Fruit fly (Drosophila melanogaster) whole organism, embryonic: Measurements from ENCODE around the gene Vps26.

ENCODE experiments used
- CG10267 ChIP-seq: fragments of 200-800 bp; sonication (Bioruptor generic); optimal IDR thresholded peaks from 2 replicates; lab custom pipeline; 2018; ENCODE audit warnings: missing biosample characterization, mild to moderate bottlenecking, missing genetic modification characterization, moderate library complexity
- CG10321 ChIP-seq: fragments of 200-800 bp; sonication (Bioruptor generic); IDR thresholded peaks from 2 replicates; pipeline ENCODE4 v1.3.6; 2022; ENCODE audit warnings: missing biosample characterization, missing genetic modification characterization
- CG13287 ChIP-seq: fragments of 200-800 bp; sonication (Bioruptor generic); IDR thresholded peaks from 2 replicates; pipeline ENCODE4 v1.3.6; 2022; ENCODE audit warnings: missing biosample characterization, missing genetic modification characterization; ENCODE audit not compliant: partially characterized antibody
- CG14050 ChIP-seq: fragments of 200-800 bp; sonication (Bioruptor generic); IDR thresholded peaks from 3 replicates; pipeline ENCODE4 v1.3.6; 2022; ENCODE audit warnings: missing biosample characterization, missing genetic modification characterization
- CG17328 ChIP-seq: fragments of 200-800 bp; sonication (Bioruptor generic); IDR thresholded peaks from 2 replicates; pipeline ENCODE4 v1.3.6; 2022; ENCODE audit warnings: missing biosample characterization, missing genetic modification characterization
- CG17568 ChIP-seq: fragments of 200-800 bp; sonication (Bioruptor generic); optimal IDR thresholded peaks from 2 replicates; lab custom pipeline; 2018; ENCODE audit warnings: missing biosample characterization, mild to moderate bottlenecking, missing genetic modification characterization, moderate library complexity
- CG2116 ChIP-seq: fragments of 200-800 bp; sonication (Bioruptor generic); optimal IDR thresholded peaks from 3 replicates; lab custom pipeline; 2018; ENCODE audit warnings: missing biosample characterization, mild to moderate bottlenecking, missing genetic modification characterization
- CG2120 ChIP-seq: fragments of 200-800 bp; sonication (Bioruptor generic); optimal IDR thresholded peaks from 3 replicates; lab custom pipeline; 2016; ENCODE audit warnings: missing biosample characterization, missing genetic modification characterization
- CG30431 ChIP-seq: fragments of 200-800 bp; sonication (Bioruptor generic); optimal IDR thresholded peaks from 2 replicates; lab custom pipeline; 2017; ENCODE audit warnings: missing biosample characterization, missing genetic modification characterization
- CG3407 ChIP-seq: fragments of 200-800 bp; sonication (Bioruptor generic); optimal IDR thresholded peaks from 2 replicates; lab custom pipeline; 2018; ENCODE audit warnings: missing biosample characterization, mild to moderate bottlenecking, missing genetic modification characterization
- CG34224 ChIP-seq: fragments of 200-800 bp; sonication (Bioruptor generic); IDR thresholded peaks from 3 replicates; pipeline ENCODE4 v1.3.6; 2022; ENCODE audit warnings: missing biosample characterization, missing genetic modification characterization; ENCODE audit not compliant: partially characterized antibody
- CG8281 ChIP-seq: fragments of 200-800 bp; sonication (Bioruptor generic); optimal IDR thresholded peaks from 2 replicates; lab custom pipeline; 2018; ENCODE audit warnings: missing biosample characterization, mild to moderate bottlenecking, missing genetic modification characterization, moderate library complexity
- CG9437 ChIP-seq: fragments of 200-800 bp; sonication (Bioruptor generic); optimal IDR thresholded peaks from 2 replicates; lab custom pipeline; 2018; ENCODE audit warnings: missing biosample characterization, mild to moderate bottlenecking, missing genetic modification characterization
- D ChIP-seq, 2 experiments: fragments of 200-800 bp in 1 of 2; fragments of >200 bp in 1 of 2; sonication (Bioruptor generic) in 1 of 2; optimal IDR thresholded peaks; 2 replicates in 1 of 2; 3 replicates in 1 of 2; lab custom pipeline; 2017; ENCODE audit warnings: mild to moderate bottlenecking in 1 of 2, missing biosample characterization in 1 of 2, missing genetic modification characterization in 1 of 2, missing genetic modification reagents in 1 of 2
- Dp ChIP-seq: fragments of 200-800 bp; sonication (Bioruptor generic); optimal IDR thresholded peaks from 2 replicates; lab custom pipeline; 2018; ENCODE audit warnings: missing biosample characterization, mild to moderate bottlenecking, missing genetic modification characterization, moderate library complexity
- Dref ChIP-seq: fragments of 200-800 bp; sonication (Bioruptor generic); IDR thresholded peaks from 2 replicates; pipeline ENCODE4 v1.3.6; 2022; ENCODE audit warnings: missing biosample characterization, missing genetic modification characterization
- Hr39 ChIP-seq: fragments of >200 bp; optimal IDR thresholded peaks from 2 replicates; lab custom pipeline; 2017
- Lpt ChIP-seq: fragments of >200 bp; optimal IDR thresholded peaks from 2 replicates; lab custom pipeline; 2018; ENCODE audit warnings: missing biosample characterization, missing genetic modification characterization
- MBD-R2 ChIP-seq: fragments of 200-800 bp; sonication (Bioruptor generic); IDR thresholded peaks from 2 replicates; pipeline ENCODE4 v1.3.6; 2022; ENCODE audit warnings: missing biosample characterization, missing genetic modification characterization
- MESR4 ChIP-seq: fragments of 200-800 bp; sonication (Bioruptor generic); optimal IDR thresholded peaks from 2 replicates; lab custom pipeline; 2018; ENCODE audit warnings: missing biosample characterization, mild to moderate bottlenecking, missing genetic modification characterization, moderate library complexity
- Med ChIP-seq: fragments of 200-800 bp; sonication (Bioruptor generic); peaks from one replicate; lab custom pipeline; 2016; ENCODE audit warnings: missing biosample characterization, missing genetic modification characterization, mild to moderate bottlenecking, inconsistent platforms, moderate library complexity
- Meics ChIP-seq: fragments of 200-800 bp; sonication (Bioruptor generic); optimal IDR thresholded peaks from 2 replicates; lab custom pipeline; 2017; ENCODE audit warnings: missing biosample characterization, mild to moderate bottlenecking, missing genetic modification characterization
- Myb ChIP-seq: fragments of 200-800 bp; sonication (Bioruptor generic); optimal IDR thresholded peaks from 2 replicates; lab custom pipeline; 2016; ENCODE audit warnings: missing biosample characterization, missing genetic modification characterization
- Pdp1 ChIP-seq, 2 experiments: fragments of 200-800 bp; sonication (Bioruptor generic); optimal IDR thresholded peaks; 3 replicates each; lab custom pipeline; 2016; ENCODE audit warnings: missing biosample characterization in 2 of 2, missing genetic modification characterization in 2 of 2, mild to moderate bottlenecking in 1 of 2, moderate library complexity in 1 of 2
- Six4 ChIP-seq: fragments of 200-800 bp; sonication (Bioruptor generic); optimal IDR thresholded peaks from 2 replicates; lab custom pipeline; 2016; ENCODE audit warnings: missing biosample characterization, missing genetic modification characterization
- Sry-β ChIP-seq: fragments of 200-800 bp; sonication (Bioruptor generic); optimal IDR thresholded peaks from 2 replicates; lab custom pipeline; 2018; ENCODE audit warnings: missing biosample characterization, mild to moderate bottlenecking, missing genetic modification characterization, moderate library complexity
- Sry-δ ChIP-seq: fragments of 200-800 bp; sonication (Bioruptor generic); optimal IDR thresholded peaks from 2 replicates; lab custom pipeline; 2016; ENCODE audit warnings: missing biosample characterization, missing genetic modification characterization
- ash1 ChIP-seq: fragments of 200-800 bp; sonication (Bioruptor generic); optimal IDR thresholded peaks from 2 replicates; lab custom pipeline; 2018; ENCODE audit warnings: missing biosample characterization, mild to moderate bottlenecking, missing genetic modification characterization
- bigmax ChIP-seq: fragments of 200-800 bp; sonication (Bioruptor generic); optimal IDR thresholded peaks from 2 replicates; lab custom pipeline; 2018; ENCODE audit warnings: missing biosample characterization, mild to moderate bottlenecking, missing genetic modification characterization
- cas ChIP-seq: fragments of 200-800 bp; sonication (Bioruptor generic); IDR thresholded peaks from 2 replicates; pipeline ENCODE4 v1.3.6; 2022; ENCODE audit warnings: missing biosample characterization, missing genetic modification characterization
- cg ChIP-seq: fragments of 200-800 bp; sonication (Bioruptor generic); optimal IDR thresholded peaks from 3 replicates; lab custom pipeline; 2019; ENCODE audit warnings: missing biosample characterization, mild to moderate bottlenecking, missing genetic modification characterization, moderate library complexity
- da ChIP-seq: fragments of 200-800 bp; sonication (Bioruptor generic); optimal IDR thresholded peaks from 2 replicates; lab custom pipeline; 2016; ENCODE audit warnings: missing biosample characterization, missing genetic modification characterization
- emc ChIP-seq: fragments of 200-800 bp; sonication (Bioruptor generic); optimal IDR thresholded peaks from 2 replicates; lab custom pipeline; 2016; ENCODE audit warnings: missing biosample characterization, missing genetic modification characterization
- ems ChIP-seq: fragments of 200-800 bp; sonication (Bioruptor generic); optimal IDR thresholded peaks from 3 replicates; lab custom pipeline; 2016; ENCODE audit warnings: missing biosample characterization, missing genetic modification characterization
- esg ChIP-seq: fragments of 200-800 bp; sonication (Bioruptor generic); conservative IDR thresholded peaks from 2 replicates; pipeline ENCODE4 v1.3.6; 2022; ENCODE audit warnings: missing biosample characterization, missing genetic modification characterization
- hbn ChIP-seq: fragments of 200-800 bp; sonication (Bioruptor generic); IDR thresholded peaks from 2 replicates; pipeline ENCODE4 v1.3.6; 2022; ENCODE audit warnings: missing biosample characterization, missing genetic modification characterization; ENCODE audit not compliant: partially characterized antibody
- ken ChIP-seq: fragments of 200-800 bp; sonication (Bioruptor generic); IDR thresholded peaks from 3 replicates; pipeline ENCODE4 v1.3.6; 2022; ENCODE audit warnings: missing biosample characterization, missing genetic modification characterization
- kni ChIP-seq: fragments of 200-800 bp; sonication (Bioruptor generic); optimal IDR thresholded peaks from 3 replicates; lab custom pipeline; 2017; ENCODE audit warnings: mild to moderate bottlenecking, missing biosample characterization, missing genetic modification reagents, missing genetic modification characterization
- lbe ChIP-seq: fragments of 200-800 bp; sonication (Bioruptor generic); optimal IDR thresholded peaks from 2 replicates; lab custom pipeline; 2016; ENCODE audit warnings: missing biosample characterization, mild to moderate bottlenecking, missing genetic modification characterization
- otp ChIP-seq: fragments of 200-800 bp; sonication (Bioruptor generic); IDR thresholded peaks from 3 replicates; pipeline ENCODE4, ENCODE4 v1.3.6; 2022; ENCODE audit warnings: missing biosample characterization, missing genetic modification characterization
- phol ChIP-seq: fragments of 200-800 bp; sonication (Bioruptor generic); optimal IDR thresholded peaks from 3 replicates; lab custom pipeline; 2018; ENCODE audit warnings: missing biosample characterization, mild to moderate bottlenecking, missing genetic modification characterization, moderate library complexity
- prd ChIP-seq, 3 experiments: fragments of >200 bp in 2 of 3; fragments of 200-800 bp in 1 of 3; sonication (Bioruptor generic) in 1 of 3; optimal IDR thresholded peaks in 2 of 3; IDR thresholded peaks in 1 of 3; 2 replicates in 2 of 3; 3 replicates in 1 of 3; pipeline versions ENCODE4 v1.3.6 to Lab custom; 2017 to 2022; ENCODE audit warnings: missing biosample characterization in 1 of 3, missing genetic modification characterization in 1 of 3
- pzg ChIP-seq: fragments of 200-800 bp; sonication (Bioruptor generic); optimal IDR thresholded peaks from 3 replicates; lab custom pipeline; 2018; ENCODE audit warnings: missing biosample characterization, mild to moderate bottlenecking, missing genetic modification characterization, moderate library complexity
- sna ChIP-seq: fragments of 200-800 bp; sonication (Bioruptor generic); IDR thresholded peaks from 2 replicates; pipeline ENCODE4 v1.3.6; 2022; ENCODE audit warnings: missing biosample characterization, missing genetic modification characterization; ENCODE audit not compliant: partially characterized antibody
- stwl ChIP-seq: fragments of 200-800 bp; sonication (Bioruptor generic); optimal IDR thresholded peaks from 3 replicates; lab custom pipeline; 2018; ENCODE audit warnings: missing biosample characterization, mild to moderate bottlenecking, missing genetic modification characterization, moderate library complexity
- tio ChIP-seq: fragments of 200-800 bp; sonication (Bioruptor generic); optimal IDR thresholded peaks from 2 replicates; lab custom pipeline; 2017; ENCODE audit warnings: missing biosample characterization, missing genetic modification characterization, inconsistent platforms
- unc-4 ChIP-seq: fragments of 200-800 bp; sonication (Bioruptor generic); IDR thresholded peaks from 2 replicates; pipeline ENCODE4 v1.3.6; 2022; ENCODE audit warnings: missing biosample characterization, missing genetic modification characterization; ENCODE audit not compliant: partially characterized antibody
- zen2 ChIP-seq: fragments of 200-800 bp; sonication (Bioruptor generic); IDR thresholded peaks from 3 replicates; pipeline ENCODE4 v1.3.6; 2022; ENCODE audit warnings: missing biosample characterization, missing genetic modification characterization; ENCODE audit not compliant: partially characterized antibody

The Vps26 gene

DNA sequence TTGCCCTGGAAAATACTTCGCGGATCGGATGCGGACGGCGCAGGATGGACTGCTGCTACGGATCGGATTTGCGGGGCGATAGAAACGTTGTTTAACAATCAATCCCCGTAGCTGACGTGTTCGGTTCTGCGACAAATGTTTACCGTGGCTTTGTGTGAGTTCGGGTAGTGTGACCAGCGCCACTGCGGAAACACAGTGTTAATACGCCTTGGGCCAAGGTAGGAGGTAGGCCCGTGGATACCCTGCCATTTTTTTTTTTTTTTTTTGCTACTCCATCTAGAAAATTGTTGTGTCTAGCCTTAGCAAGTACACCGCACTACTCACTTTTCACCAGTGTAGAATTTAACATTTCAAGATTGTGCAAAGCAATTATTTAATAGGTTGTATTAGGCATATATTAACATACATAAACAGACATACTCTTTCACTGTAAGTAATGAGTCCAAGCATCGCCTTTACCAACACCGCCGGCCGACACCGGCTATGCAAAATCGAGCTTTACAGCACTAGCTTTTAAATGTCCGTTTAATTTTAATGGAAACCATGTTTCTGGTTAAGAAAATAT lies 12.0 kb upstream of the Vps26 start, which contains the start of gene deltaCOP (continued):
- TF ChIP-seq CG9437: peak; percentile 70
- peak; percentile 62 for TF ChIP-seq CG3407 (GFP tag; lab: Kevin White, UChicago)
- no peak for TF ChIP-seq prd (optimal IDR thresholded peaks at IDR 0.05; lab: Kevin White, UChicago)
- peak; percentile 90 for TF ChIP-seq prd (GFP tag; IDR thresholded peaks at IDR 0.05; lab: Robert Waterston, UW)
- TF ChIP-seq Sry-δ (GFP tag; lab: Kevin White, UChicago): peak; percentile 57
- peak; percentile 97 for TF ChIP-seq CG2120 (GFP tag; lab: Kevin White, UChicago)
- TF ChIP-seq CG10321 (GFP tag; lab: Robert Waterston, UW): no peak
- peak; percentile 46 for TF ChIP-seq CG30431 (GFP tag; lab: Kevin White, UChicago)
- TF ChIP-seq CG8281 (tag; lab: Kevin White, UChicago): no peak
- peak; percentile 71 for TF ChIP-seq CG14050 (GFP tag; lab: Robert Waterston, UW)
- no peak for TF ChIP-seq Lpt (GFP tag; lab: Kevin White, UChicago)
- TF ChIP-seq Meics (GFP tag; lab: Kevin White, UChicago): peak; percentile 81
- peak; percentile 73; the same call in 2 of the 3 replicates for TF ChIP-seq ken (GFP tag; lab: Robert Waterston, UW)
- peak; percentile 38 for TF ChIP-seq D (optimal IDR thresholded peaks at IDR 0.05; lab: Kevin White, UChicago)
- TF ChIP-seq D (GFP tag; optimal IDR thresholded peaks at IDR 0.05; lab: Kevin White, UChicago): no peak
- TF ChIP-seq cas (GFP tag; lab: Robert Waterston, UW): 0 out of 2 replicates have a peak, but pooled peaks have one; percentile 26
- peak; percentile 88 for TF ChIP-seq ems
- peak; percentile 84 for TF ChIP-seq phol (tag; lab: Kevin White, UChicago)
- no peak for TF ChIP-seq bigmax (GFP tag; lab: Kevin White, UChicago)
- peak; percentile 82 for TF ChIP-seq esg
- TF ChIP-seq ash1: no peak

DNA sequence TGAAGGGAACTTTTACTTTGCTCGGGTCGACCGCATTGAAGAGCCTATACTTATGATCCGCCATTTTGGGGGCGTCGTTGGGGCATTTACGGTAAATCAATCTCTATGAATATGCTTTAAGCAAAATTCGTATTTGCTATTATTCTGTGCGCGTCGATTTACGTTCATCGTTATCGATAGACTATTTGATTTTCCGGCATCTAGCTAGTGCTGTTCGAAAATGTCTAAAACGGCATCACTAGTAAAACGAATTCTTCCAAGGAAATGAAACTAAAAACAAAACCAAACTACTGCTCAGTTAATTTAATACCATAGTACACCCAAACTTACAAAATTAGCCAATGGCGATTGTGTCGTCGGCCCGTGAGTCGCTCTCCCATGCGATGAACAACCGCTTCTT lies 8.0 kb upstream of the Vps26 start, which contains the start of the genes Gcna and MED18:
Gcna (minus strand) TSS at position 163 of the 400 bp plus-strand sequence.
MED18 (plus strand) TSS at position 237 of the 400 bp plus-strand sequence.
- TF ChIP-seq CG17568 (GFP tag; lab: Kevin White, UChicago) (no peak), otp (no peak), stwl (peak; percentile 12), emc (GFP tag; lab: Kevin White, UChicago) (no peak), Six4 (no peak), Myb (GFP tag; lab: Kevin White, UChicago) (no peak), MESR4 (GFP tag; lab: Kevin White, UChicago) (peak; percentile 58), tio (GFP tag; lab: Kevin White, UChicago) (no peak), pzg (GFP tag; lab: Kevin White, UChicago) (peak; percentile 41), lbe (GFP tag; lab: Kevin White, UChicago) (no peak), CG2116 (peak; percentile 38), CG17328 (GFP tag; lab: Robert Waterston, UW) (no peak), cg (GFP tag; lab: Kevin White, UChicago) (no peak), Med (GFP tag; lab: Kevin White, UChicago) (peak; percentile 8), Dref (GFP tag; lab: Robert Waterston, UW) (peak; percentile 75), sna (0 out of 2 replicates have a peak, but pooled peaks have one; percentile 37), CG34224 (peak; percentile 56; the same call in 2 of the 3 replicates), kni (GFP tag; lab: Kevin White, UChicago) (no peak), CG13287 (GFP tag; lab: Robert Waterston, UW) (peak; percentile 55; the same call in 1 of the 2 replicates), Sry-β (GFP tag; lab: Kevin White, UChicago) (peak; percentile 90), hbn (peak; percentile 29; the same call in 1 of the 2 replicates), zen2 (GFP tag; lab: Robert Waterston, UW) (0 out of 3 replicates have a peak, but pooled peaks have one; percentile 22), unc-4 (GFP tag; lab: Robert Waterston, UW) (peak; percentile 50; the same call in 1 of the 2 replicates), Pdp1 (GFP tag; optimal IDR thresholded peaks at IDR 0.05; lab: Kevin White, UChicago) (no peak), da (no peak), MBD-R2 (GFP tag; lab: Robert Waterston, UW) (peak; percentile 66), Dp (GFP tag; lab: Kevin White, UChicago) (peak; percentile 71), CG10267 (tag; lab: Kevin White, UChicago) (peak; percentile 24), Hr39 (lab: Kevin White, UChicago) (no peak)
